Worm (Caenorhabditis elegans) whole organism, early embryonic: ENCODE data around the gene F59D12.3.

Source experiments
- B0310.2 ChIP-seq: sonication (generic microtip); optimal IDR thresholded peaks from 2 replicates; lab custom pipeline; 2016; ENCODE audit warnings: mild to moderate bottlenecking, missing genetic modification characterization, missing compliant biosample characterization
- F13C5.2 ChIP-seq: sonication (generic microtip); optimal IDR thresholded peaks from 2 replicates; lab custom pipeline; 2017; ENCODE audit warnings: mild to moderate bottlenecking, missing genetic modification characterization, inconsistent platforms, missing compliant biosample characterization
- aly-1 ChIP-seq: sonication (generic microtip); optimal IDR thresholded peaks from 2 replicates; lab custom pipeline; 2016; ENCODE audit warnings: missing genetic modification characterization, missing compliant biosample characterization
- ama-1 ChIP-seq: fragments of 150-350 bp; optimal IDR thresholded peaks from 2 replicates; lab custom pipeline; 2014
- ceh-13 ChIP-seq: fragments of 200-800 bp; sonication (Bioruptor generic); optimal IDR thresholded peaks from 2 replicates; lab custom pipeline; 2018; ENCODE audit warnings: mild to moderate bottlenecking, missing genetic modification characterization, missing compliant biosample characterization
- ceh-36 ChIP-seq: sonication (generic microtip); optimal IDR thresholded peaks from 2 replicates; lab custom pipeline; 2016; ENCODE audit warnings: missing genetic modification characterization, inconsistent platforms, missing compliant biosample characterization
- ets-7 ChIP-seq: sonication (generic microtip); optimal IDR thresholded peaks from 2 replicates; lab custom pipeline; 2016; ENCODE audit warnings: missing genotype, missing genetic modification characterization, missing compliant biosample characterization
- flt-1 ChIP-seq: fragments of 200-800 bp; sonication (Bioruptor generic); IDR thresholded peaks from 2 replicates; pipeline ENCODE4 v1.3.6; 2022; ENCODE audit warnings: missing genetic modification characterization, missing compliant biosample characterization
- hmbx-1 ChIP-seq: sonication (generic microtip); optimal IDR thresholded peaks from 2 replicates; lab custom pipeline; 2016; ENCODE audit warnings: mild to moderate bottlenecking, missing genetic modification characterization, missing compliant biosample characterization
- hmg-4 ChIP-seq: fragments of 200-800 bp; sonication (Bioruptor generic); optimal IDR thresholded peaks from 2 replicates; lab custom pipeline; 2018; ENCODE audit warnings: mild to moderate bottlenecking, missing genetic modification characterization, missing compliant biosample characterization
- hnd-1 ChIP-seq: sonication (generic microtip); optimal IDR thresholded peaks from 2 replicates; lab custom pipeline; 2016; ENCODE audit warnings: missing genetic modification characterization, missing compliant biosample characterization
- pes-1 ChIP-seq: fragments of 200-800 bp; sonication (Bioruptor generic); IDR thresholded peaks from 2 replicates; pipeline ENCODE4 v1.3.6; 2022; ENCODE audit warnings: missing genetic modification reagents, missing genetic modification characterization, missing compliant biosample characterization
- scrt-1 ChIP-seq: fragments of 200-800 bp; sonication (Bioruptor generic); IDR thresholded peaks from 2 replicates; pipeline ENCODE4 v1.3.6; 2022; ENCODE audit warnings: missing genetic modification characterization, missing compliant biosample characterization
- sea-1 ChIP-seq: fragments of 200-800 bp; sonication (Bioruptor generic); conservative IDR thresholded peaks from 2 replicates; pipeline ENCODE4 v1.3.6; 2022; ENCODE audit warnings: missing genetic modification characterization, missing compliant biosample characterization
- tbx-11 ChIP-seq: fragments of 200-800 bp; sonication (Bioruptor generic); IDR thresholded peaks from 2 replicates; pipeline ENCODE4 v1.3.6; 2022; ENCODE audit warnings: missing genetic modification characterization, missing compliant biosample characterization
- tbx-37 ChIP-seq: fragments of 200-800 bp; sonication (Bioruptor generic); conservative IDR thresholded peaks from 2 replicates; pipeline ENCODE4 v1.3.6; 2022; ENCODE audit warnings: missing genetic modification reagents, missing genetic modification characterization, missing compliant biosample characterization
- tra-4 ChIP-seq: sonication (generic microtip); optimal IDR thresholded peaks from 2 replicates; lab custom pipeline; 2017; ENCODE audit warnings: missing genetic modification characterization, missing compliant biosample characterization

The F59D12.3 gene

ce11 chrX:15629615-15630014, 21.2 kb downstream of the F59D12.3 start:
- TF ChIP-seq B0310.2 (tag; lab: Kevin White, UChicago) = no peak
- no peak for TF ChIP-seq hmg-4
- no peak for TF ChIP-seq tbx-11
- TF ChIP-seq ets-7 (tag; lab: Kevin White, UChicago) = no peak
- TF ChIP-seq flt-1 (GFP tag; lab: Robert Waterston, UW) = no peak
- no peak for TF ChIP-seq ceh-36 (tag; lab: Kevin White, UChicago)
- no peak for TF ChIP-seq pes-1 (GFP tag; lab: Robert Waterston, UW)
- TF ChIP-seq aly-1 = no peak
- no peak for TF ChIP-seq tra-4 (tag; lab: Kevin White, UChicago)

ce11 chrX:15628945-15629344, 21.8 kb downstream of the F59D12.3 start:
- TF ChIP-seq hmbx-1 (tag; lab: Kevin White, UChicago) (no peak), ceh-13 (GFP tag; lab: Kevin White, UChicago) (no peak), B0310.2 (tag; lab: Kevin White, UChicago) (no peak), hnd-1 (tag; lab: Kevin White, UChicago) (no peak), scrt-1 (GFP tag; lab: Robert Waterston, UW) (no peak)

- TF ChIP-seq pes-1 (GFP tag; lab: Robert Waterston, UW) (no peak), hnd-1 (tag; lab: Kevin White, UChicago) (no peak), tbx-37 (GFP tag; lab: Robert Waterston, UW) (no peak), B0310.2 (tag; lab: Kevin White, UChicago) (no peak), F13C5.2 (no peak), hmbx-1 (tag; lab: Kevin White, UChicago) (no peak), ceh-13 (GFP tag; lab: Kevin White, UChicago) (no peak), scrt-1 (GFP tag; lab: Robert Waterston, UW) (no peak), ets-7 (tag; lab: Kevin White, UChicago) (no peak), aly-1 (no peak), tra-4 (tag; lab: Kevin White, UChicago) (no peak), tbx-11 (no peak), ceh-36 (tag; lab: Kevin White, UChicago) (no peak), hmg-4 (no peak), flt-1 (GFP tag; lab: Robert Waterston, UW) (no peak), ama-1 (no peak), sea-1 (GFP tag; lab: Robert Waterston, UW) (no peak)
Measured at ce11 chrX:15627814-15628213, 23.0 kb downstream of the F59D12.3 start.

- TF ChIP-seq tra-4 (tag; lab: Kevin White, UChicago) = no peak
- TF ChIP-seq tbx-37 (GFP tag; lab: Robert Waterston, UW) = no peak
- no peak for TF ChIP-seq sea-1 (GFP tag; lab: Robert Waterston, UW)
- TF ChIP-seq aly-1 = no peak
- no peak for TF ChIP-seq F13C5.2
- no peak for TF ChIP-seq ets-7 (tag; lab: Kevin White, UChicago)
- no peak for TF ChIP-seq scrt-1 (GFP tag; lab: Robert Waterston, UW)
- TF ChIP-seq pes-1 (GFP tag; lab: Robert Waterston, UW) = no peak
- no peak for TF ChIP-seq ama-1
- no peak for TF ChIP-seq ceh-13 (GFP tag; lab: Kevin White, UChicago)
- TF ChIP-seq B0310.2 (tag; lab: Kevin White, UChicago) = no peak
- no peak for TF ChIP-seq flt-1 (GFP tag; lab: Robert Waterston, UW)
- no peak for TF ChIP-seq ceh-36 (tag; lab: Kevin White, UChicago)
- no peak for TF ChIP-seq hmbx-1 (tag; lab: Kevin White, UChicago)
Measured at ce11 chrX:15626119-15626850, 24.5 kb downstream of the F59D12.3 start.

ce11 chrX:15622041-15622440, 28.7 kb downstream of the F59D12.3 start:
- TF ChIP-seq F13C5.2 (no peak), sea-1 (GFP tag; lab: Robert Waterston, UW) (no peak), B0310.2 (tag; lab: Kevin White, UChicago) (no peak), ceh-13 (GFP tag; lab: Kevin White, UChicago) (no peak), flt-1 (GFP tag; lab: Robert Waterston, UW) (no peak), ama-1 (no peak), hnd-1 (tag; lab: Kevin White, UChicago) (no peak), hmg-4 (no peak), ets-7 (tag; lab: Kevin White, UChicago) (no peak), tbx-37 (GFP tag; lab: Robert Waterston, UW) (no peak), scrt-1 (GFP tag; lab: Robert Waterston, UW) (no peak), tra-4 (tag; lab: Kevin White, UChicago) (no peak), tbx-11 (no peak), pes-1 (GFP tag; lab: Robert Waterston, UW) (no peak), ceh-36 (tag; lab: Kevin White, UChicago) (no peak), aly-1 (no peak), hmbx-1 (tag; lab: Kevin White, UChicago) (no peak)

- TF ChIP-seq F13C5.2 (no peak), B0310.2 (tag; lab: Kevin White, UChicago) (no peak), ceh-13 (GFP tag; lab: Kevin White, UChicago) (no peak), tbx-11 (no peak), pes-1 (GFP tag; lab: Robert Waterston, UW) (no peak), ceh-36 (tag; lab: Kevin White, UChicago) (no peak), hnd-1 (tag; lab: Kevin White, UChicago) (no peak), sea-1 (GFP tag; lab: Robert Waterston, UW) (no peak), ama-1 (no peak), scrt-1 (GFP tag; lab: Robert Waterston, UW) (no peak), flt-1 (GFP tag; lab: Robert Waterston, UW) (no peak), tbx-37 (GFP tag; lab: Robert Waterston, UW) (no peak), hmbx-1 (tag; lab: Kevin White, UChicago) (no peak), ets-7 (tag; lab: Kevin White, UChicago) (no peak), hmg-4 (no peak), tra-4 (tag; lab: Kevin White, UChicago) (no peak), aly-1 (no peak)
Measured at ce11 chrX:15621001-15621400, 29.8 kb downstream of the F59D12.3 start.

ce11 chrX:15620200-15620599, 30.6 kb downstream of the F59D12.3 start, which contains the start of gene K09E9.1:
K09E9.1 (plus strand) TSS chrX:15620500.
- no peak for TF ChIP-seq hmg-4
- no peak for TF ChIP-seq tbx-11
- TF ChIP-seq B0310.2 (tag; lab: Kevin White, UChicago) = no peak
- TF ChIP-seq tra-4 (tag; lab: Kevin White, UChicago) = no peak
- TF ChIP-seq hnd-1 (tag; lab: Kevin White, UChicago) = no peak
- no peak for TF ChIP-seq sea-1 (GFP tag; lab: Robert Waterston, UW)
- TF ChIP-seq pes-1 (GFP tag; lab: Robert Waterston, UW) = no peak
- no peak for TF ChIP-seq scrt-1 (GFP tag; lab: Robert Waterston, UW)
- TF ChIP-seq ama-1 = no peak
- TF ChIP-seq flt-1 (GFP tag; lab: Robert Waterston, UW) = no peak
- TF ChIP-seq tbx-37 (GFP tag; lab: Robert Waterston, UW) = no peak
- no peak for TF ChIP-seq F13C5.2
